Worm (Caenorhabditis elegans): Measurements from ENCODE around the gene prdm-14.

Gene prdm-14

DNA sequence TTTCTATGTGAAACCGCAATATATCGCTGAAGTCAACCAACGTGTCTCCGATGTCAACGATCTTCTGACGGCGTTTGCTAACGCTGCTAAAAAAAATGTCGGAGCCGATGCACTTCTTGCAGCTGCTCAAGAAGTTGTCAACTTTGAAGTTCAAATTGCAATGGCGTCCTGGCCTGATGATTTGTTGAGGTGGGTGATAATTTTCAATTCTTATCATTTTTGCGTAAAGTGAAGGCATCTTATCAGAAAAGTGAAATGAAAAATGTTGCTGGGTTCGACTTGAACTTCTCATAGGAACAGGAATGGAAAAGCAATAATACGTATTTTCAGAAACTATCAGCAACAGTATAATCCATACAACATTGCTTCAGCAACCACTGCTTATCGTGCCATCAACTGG lies 9.8 kb upstream of the prdm-14 start:
- no peak for TF ChIP-seq elt-3 (tag; optimal IDR thresholded peaks at IDR 0.05)

DNA sequence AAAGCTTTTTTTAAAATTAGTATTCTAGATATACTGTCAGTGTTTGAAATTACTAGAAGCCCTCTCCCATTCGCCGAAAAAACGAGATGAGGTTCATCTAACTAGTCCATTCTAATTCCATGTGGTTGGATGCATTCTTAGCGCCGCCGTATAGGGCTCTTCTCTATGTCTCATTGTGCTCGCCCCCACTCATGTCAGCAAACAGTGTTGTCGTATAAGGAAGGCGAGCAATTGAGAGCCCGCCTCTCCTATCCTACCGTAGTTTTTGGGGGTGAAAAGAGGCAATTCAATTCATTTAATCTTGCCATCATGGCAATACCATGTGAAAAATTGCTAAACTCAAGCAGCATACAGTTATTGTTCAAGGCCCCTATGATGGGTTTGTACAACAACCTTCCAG lies 2.6 kb downstream of the prdm-14 start, which contains the start of gene F47E1.20:
Gene F47E1.20 (plus strand): TSS at position 301 of the 400 bp plus-strand sequence.
- TF ChIP-seq nhr-237 (tag; optimal IDR thresholded peaks at IDR 0.05) (no peak), bed-3 (GFP tag; optimal IDR thresholded peaks at IDR 0.05) (no peak), ceh-83 (GFP tag; optimal IDR thresholded peaks at IDR 0.05) (no peak), mep-1 (tag; optimal IDR thresholded peaks at IDR 0.05) (no peak), cnd-1 (tag; optimal IDR thresholded peaks at IDR 0.05) (no peak)

DNA sequence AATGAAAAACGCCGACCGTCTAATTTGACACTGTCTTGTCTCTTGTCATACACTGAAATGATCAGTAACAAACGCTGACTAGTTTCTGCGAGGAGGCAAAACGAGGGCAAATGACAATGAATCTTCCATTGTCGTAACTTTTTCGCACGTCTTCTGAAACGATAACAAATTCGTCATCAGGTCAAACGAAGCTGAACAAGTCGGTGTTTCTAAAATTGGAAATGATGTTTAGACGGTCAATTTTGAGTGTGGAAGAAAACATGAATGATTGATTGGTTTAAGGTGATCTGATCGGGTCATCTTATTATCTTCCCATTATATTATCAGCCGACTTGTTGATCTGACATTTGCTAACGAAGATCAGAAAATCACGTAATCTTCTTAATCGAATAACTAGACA lies 7.4 kb downstream of the prdm-14 start:
- TF ChIP-seq zip-8 (tag; optimal IDR thresholded peaks at IDR 0.05), result no peak
- no peak for TF ChIP-seq blmp-1 (tag; optimal IDR thresholded peaks at IDR 0.05)
- no peak for TF ChIP-seq nhr-2 (tag; optimal IDR thresholded peaks at IDR 0.05)
- no peak for TF ChIP-seq elt-1 (tag; optimal IDR thresholded peaks at IDR 0.05; ENCODE audit: borderline replicate concordance, insufficient read depth)
- no peak for TF ChIP-seq ceh-83 (GFP tag; optimal IDR thresholded peaks at IDR 0.05)
- TF ChIP-seq nhr-12 (tag; optimal IDR thresholded peaks at IDR 0.05), result no peak

DNA sequence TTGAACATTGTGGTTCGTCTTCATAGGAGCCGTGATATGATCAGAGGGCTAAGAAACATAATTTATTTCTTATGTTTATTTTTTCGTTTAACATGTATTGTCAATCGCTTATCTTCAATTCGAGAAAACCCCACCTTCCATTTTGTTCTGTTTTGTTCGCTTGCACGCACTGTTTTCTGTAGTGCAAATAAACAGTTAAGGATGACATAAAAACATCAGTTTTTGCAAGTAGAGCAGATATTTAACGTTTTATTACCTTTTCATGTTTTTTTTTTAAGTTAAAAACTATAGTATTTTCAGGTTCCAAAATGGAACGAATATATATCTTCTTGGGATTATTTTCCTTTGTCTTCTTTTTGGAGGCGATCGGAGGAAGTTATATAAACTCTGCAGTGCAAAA lies 11.3 kb downstream of the prdm-14 start, which contains the start of gene F47E1.2:
Gene F47E1.2 (plus strand): TSS at position 301 of the 400 bp plus-strand sequence.
- TF ChIP-seq lsy-2 (tag; optimal IDR thresholded peaks at IDR 0.05) (no peak), drap-1 (GFP tag; optimal IDR thresholded peaks at IDR 0.05) (no peak), elt-3 (tag; optimal IDR thresholded peaks at IDR 0.05) (no peak), bed-3 (GFP tag; optimal IDR thresholded peaks at IDR 0.05) (no peak), unc-120 (tag; optimal IDR thresholded peaks at IDR 0.05; ENCODE audit: poor library complexity, severe bottlenecking) (no peak), mab-5 (tag; optimal IDR thresholded peaks at IDR 0.05) (no peak), ceh-43 (GFP tag; optimal IDR thresholded peaks at IDR 0.05) (no peak), mep-1 (tag; optimal IDR thresholded peaks at IDR 0.05) (no peak), nhr-28 (tag; optimal IDR thresholded peaks at IDR 0.05) (no peak), ces-1 (GFP tag; optimal IDR thresholded peaks at IDR 0.05) (no peak), sptf-1 (tag; optimal IDR thresholded peaks at IDR 0.05) (no peak), lin-32 (GFP tag; optimal IDR thresholded peaks at IDR 0.05) (no peak), unc-62 (GFP tag; optimal IDR thresholded peaks at IDR 0.05) (no peak), sem-2 (GFP tag; optimal IDR thresholded peaks at IDR 0.05) (no peak), mls-2 (tag; optimal IDR thresholded peaks at IDR 0.05) (no peak), ztf-11 (tag; optimal IDR thresholded peaks at IDR 0.05) (no peak), lin-13 (tag; optimal IDR thresholded peaks at IDR 0.05) (no peak)

ce11 chrX:9062523-9062922 lies 16.5 kb downstream of the prdm-14 start, which contains the start of gene F47E1.4:
F47E1.4 (plus strand) TSS chrX:9062823.
- TF ChIP-seq lin-32 (GFP tag; optimal IDR thresholded peaks at IDR 0.05) (no peak), sem-2 (GFP tag; optimal IDR thresholded peaks at IDR 0.05) (no peak), nhr-12 (tag; optimal IDR thresholded peaks at IDR 0.05) (no peak), blmp-1 (tag; optimal IDR thresholded peaks at IDR 0.05) (no peak), ceh-83 (GFP tag; optimal IDR thresholded peaks at IDR 0.05) (no peak), elt-3 (tag; optimal IDR thresholded peaks at IDR 0.05) (no peak), ham-2 (GFP tag; optimal IDR thresholded peaks at IDR 0.05) (no peak), hlh-1 (tag; optimal IDR thresholded peaks at IDR 0.05) (no peak), elt-1 (tag; optimal IDR thresholded peaks at IDR 0.05; ENCODE audit: borderline replicate concordance, insufficient read depth) (no peak), M03D4.4 (tag; optimal IDR thresholded peaks at IDR 0.05) (no peak), unc-62 (GFP tag; optimal IDR thresholded peaks at IDR 0.05) (no peak), mab-5 (tag; optimal IDR thresholded peaks at IDR 0.05) (no peak), cnd-1 (tag; optimal IDR thresholded peaks at IDR 0.05) (no peak)

ce11 chrX:9063439-9063838 lies 17.4 kb downstream of the prdm-14 start:
- TF ChIP-seq sem-2 (GFP tag; optimal IDR thresholded peaks at IDR 0.05) (no peak), lsy-2 (tag; optimal IDR thresholded peaks at IDR 0.05) (no peak), sptf-1 (tag; optimal IDR thresholded peaks at IDR 0.05) (no peak), drap-1 (GFP tag; optimal IDR thresholded peaks at IDR 0.05) (no peak), zip-8 (tag; optimal IDR thresholded peaks at IDR 0.05) (no peak), nhr-12 (tag; optimal IDR thresholded peaks at IDR 0.05) (no peak), nhr-237 (tag; optimal IDR thresholded peaks at IDR 0.05) (no peak), ces-1 (GFP tag; optimal IDR thresholded peaks at IDR 0.05) (no peak), ceh-39 (tag; optimal IDR thresholded peaks at IDR 0.05) (no peak), unc-62 (GFP tag; optimal IDR thresholded peaks at IDR 0.05) (no peak)

All from whole organism, mixed stage, embryonic.